Fruit fly (Drosophila melanogaster) S2 (cell line): ENCODE results near the gene CG11842.

Source experiments
- CG8478 ChIP-seq: fragments of >200 bp; optimal IDR thresholded peaks from 2 replicates; lab custom pipeline; 2018
- CTCF ChIP-seq, 2 experiments: fragments of >200 bp; optimal IDR thresholded peaks; 2 replicates each; lab custom pipeline; 2018

dm6 chr3R:29033909-29034629 lies 18.4 kb upstream of the CG11842 start, which contains the start of the genes beta4GalNAcTB and Cpsf100:
- TF ChIP-seq CG8478 (no peak), CTCF (optimal IDR thresholded peaks at IDR 0.05; lab: Kevin White, UChicago) (no peak)
